Fruit fly (Drosophila melanogaster) whole organism, embryonic: ENCODE measurements around the gene CG33687.

ENCODE experiments used
- CG7357 ChIP-seq: fragments of 200-800 bp; sonication (Bioruptor generic); IDR thresholded peaks from 3 replicates; pipeline ENCODE4 v1.3.6; 2022; ENCODE audit warnings: missing biosample characterization, missing genetic modification characterization
- Sox102F ChIP-seq: fragments of 200-800 bp; sonication (Bioruptor generic); optimal IDR thresholded peaks from 2 replicates; lab custom pipeline; 2018; ENCODE audit warnings: missing biosample characterization, mild to moderate bottlenecking, missing genetic modification characterization, moderate library complexity
- nerfin-1 ChIP-seq: fragments of 200-800 bp; sonication (Bioruptor generic); optimal IDR thresholded peaks from 3 replicates; lab custom pipeline; 2019; ENCODE audit warnings: missing biosample characterization, mild to moderate bottlenecking, missing genetic modification characterization, moderate library complexity

dm6 chr3L:16168503-16169189 is 29.0 kb upstream of the CG33687 start:
- TF ChIP-seq Sox102F (GFP tag; lab: Kevin White, UChicago) (no peak), CG7357 (GFP tag; lab: Robert Waterston, UW) (no peak), nerfin-1 (tag; lab: Kevin White, UChicago) (no peak)
